Worm (Caenorhabditis elegans): ENCODE measurements around the gene F02E11.2.

- no peak for TF ChIP-seq cog-1 (tag; optimal IDR thresholded peaks at IDR 0.05)
- no peak for TF ChIP-seq ztf-29 (GFP tag; IDR thresholded peaks at IDR 0.05)
- no peak for TF ChIP-seq tab-1 (GFP tag; IDR thresholded peaks at IDR 0.05)
- TF ChIP-seq flt-1 (GFP tag; IDR thresholded peaks at IDR 0.05) = no peak
- TF ChIP-seq T22C8.4 (GFP tag; IDR thresholded peaks at IDR 0.05) = no peak
- TF ChIP-seq ztf-23 (GFP tag; IDR thresholded peaks at IDR 0.05) = no peak
- no peak for TF ChIP-seq med-1 (GFP tag; optimal IDR thresholded peaks at IDR 0.05; ENCODE audit: insufficient read depth)
Observed at ce11 chrII:3270598-3270997, 8.0 kb downstream of the F02E11.2 start.
